Worm (Caenorhabditis elegans) whole organism, young adult: ENCODE data around the gene Y116A8C.38.
A peak's percentile ranks its signal among the peaks of the same experiment; 100 is the strongest.

Experiments used
- B0336.3 ChIP-seq: fragments of 200-800 bp; sonication (Bioruptor generic); IDR thresholded peaks from 2 replicates; pipeline ENCODE4 v1.3.6; 2022; ENCODE audit warnings: missing genetic modification characterization, missing compliant biosample characterization
- D2030.7 ChIP-seq: fragments of 200-800 bp; sonication (Bioruptor generic); IDR thresholded peaks from 2 replicates; pipeline ENCODE4 v1.3.6; 2022; ENCODE audit warnings: missing genetic modification reagents, missing genetic modification characterization, missing compliant biosample characterization
- F23B12.7 ChIP-seq: sonication (generic microtip); optimal IDR thresholded peaks from 2 replicates; lab custom pipeline; 2017; ENCODE audit warnings: missing genetic modification characterization, mild to moderate bottlenecking, missing compliant biosample characterization, antibody characterized with exemption, moderate library complexity; ENCODE audit not compliant: insufficient read depth
- F37B4.10 ChIP-seq: fragments of 200-800 bp; sonication (Bioruptor generic); IDR thresholded peaks from 2 replicates; pipeline ENCODE4 v1.3.6; 2022; ENCODE audit warnings: missing genetic modification characterization, missing compliant biosample characterization
- F55B11.4 ChIP-seq: sonication (generic microtip); optimal IDR thresholded peaks from 2 replicates; lab custom pipeline; 2016; ENCODE audit warnings: missing compliant biosample characterization, missing genetic modification characterization, borderline replicate concordance; ENCODE audit not compliant: insufficient read depth
- Y53G8AR.9 ChIP-seq: fragments of 200-800 bp; sonication (Bioruptor generic); conservative IDR thresholded peaks from 2 replicates; pipeline ENCODE4 v1.3.6; 2022; ENCODE audit warnings: missing genetic modification reagents, missing genetic modification characterization, missing compliant biosample characterization
- ZK185.1 ChIP-seq: sonication (generic microtip); optimal IDR thresholded peaks from 2 replicates; lab custom pipeline; 2016; ENCODE audit warnings: mild to moderate bottlenecking, missing genetic modification characterization, missing compliant biosample characterization; ENCODE audit not compliant: poor library complexity, severe bottlenecking
- ama-1 ChIP-seq, 3 experiments: fragments of 150-350 bp in 1 of 3; sonication (generic microtip) in 2 of 3; optimal IDR thresholded peaks; 2 replicates each; lab custom pipeline; 2014 to 2018; ENCODE audit warnings: missing biosample characterization in 2 of 3, missing genetic modification characterization in 2 of 3, missing genetic modification reagents in 2 of 3
- attf-6 ChIP-seq: fragments of 200-800 bp; sonication (Bioruptor generic); IDR thresholded peaks from 2 replicates; pipeline ENCODE4 v1.3.6; 2022; ENCODE audit warnings: missing genetic modification reagents, missing genetic modification characterization, missing compliant biosample characterization
- cebp-2 ChIP-seq: fragments of 200-800 bp; sonication (Bioruptor generic); IDR thresholded peaks from 2 replicates; pipeline ENCODE4 v1.3.6; 2022; ENCODE audit warnings: missing genetic modification characterization, missing compliant biosample characterization
- ceh-100 ChIP-seq: fragments of 200-800 bp; sonication (Bioruptor generic); IDR thresholded peaks from 2 replicates; pipeline ENCODE4 v1.3.6; 2022; ENCODE audit warnings: missing genetic modification reagents, missing genetic modification characterization, missing compliant biosample characterization
- ceh-40 ChIP-seq: fragments of 200-800 bp; sonication (Bioruptor generic); IDR thresholded peaks from 2 replicates; pipeline ENCODE4 v1.3.6; 2022; ENCODE audit warnings: missing genetic modification characterization, missing compliant biosample characterization
- ceh-58 ChIP-seq: fragments of 200-800 bp; sonication (Bioruptor generic); IDR thresholded peaks from 2 replicates; pipeline ENCODE4 v1.3.6; 2022; ENCODE audit warnings: missing genetic modification characterization, missing compliant biosample characterization
- dpl-1 ChIP-seq: fragments of 150-350 bp; optimal IDR thresholded peaks from 2 replicates; lab custom pipeline; 2014; ENCODE audit warnings: missing biosample characterization, missing genetic modification reagents, missing genetic modification characterization
- efl-1 ChIP-seq: fragments of 150-350 bp; optimal IDR thresholded peaks from 2 replicates; lab custom pipeline; 2014; ENCODE audit warnings: missing biosample characterization, missing genetic modification reagents, missing genetic modification characterization
- egrh-3 ChIP-seq: fragments of 200-800 bp; sonication (Bioruptor generic); IDR thresholded peaks from 2 replicates; pipeline ENCODE4 v1.3.6; 2022; ENCODE audit warnings: missing genetic modification reagents, missing genetic modification characterization, missing compliant biosample characterization
- ets-4 ChIP-seq: fragments of 200-800 bp; sonication (Bioruptor generic); optimal IDR thresholded peaks from 2 replicates; lab custom pipeline; 2018; ENCODE audit warnings: mild to moderate bottlenecking, missing genetic modification characterization, missing compliant biosample characterization
- him-1 ChIP-seq: sonication (generic microtip); optimal IDR thresholded peaks from 2 replicates; lab custom pipeline; 2016; ENCODE audit warnings: missing genotype, missing genetic modification reagents, missing genetic modification characterization, missing compliant biosample characterization
- hmg-1.2 ChIP-seq: fragments of 200-800 bp; sonication (Bioruptor generic); IDR thresholded peaks from 2 replicates; pipeline ENCODE4 v1.3.6; 2022; ENCODE audit warnings: missing genetic modification reagents, missing genetic modification characterization, missing compliant biosample characterization
- hrde-1 ChIP-seq: sonication (generic microtip); optimal IDR thresholded peaks from 2 replicates; lab custom pipeline; 2016; ENCODE audit warnings: missing genetic modification characterization, mild to moderate bottlenecking, missing compliant biosample characterization, moderate library complexity, missing genotype, missing genetic modification reagents, borderline replicate concordance
- lin-26 ChIP-seq: fragments of 200-800 bp; sonication (Bioruptor generic); IDR thresholded peaks from 2 replicates; pipeline ENCODE4 v1.3.6; 2022; ENCODE audit warnings: missing genetic modification reagents, missing genetic modification characterization, missing compliant biosample characterization
- lsl-1 ChIP-seq: fragments of 200-800 bp; sonication (Bioruptor generic); optimal IDR thresholded peaks from 2 replicates; lab custom pipeline; 2018; ENCODE audit warnings: mild to moderate bottlenecking, missing genetic modification characterization, moderate library complexity, missing compliant biosample characterization
- madf-8 ChIP-seq: fragments of 200-800 bp; sonication (Bioruptor generic); conservative IDR thresholded peaks from 2 replicates; pipeline ENCODE4 v1.3.6; 2022; ENCODE audit warnings: missing genetic modification reagents, missing genetic modification characterization, missing compliant biosample characterization
- nfya-1 ChIP-seq: sonication (generic microtip); optimal IDR thresholded peaks from 2 replicates; lab custom pipeline; 2017; ENCODE audit warnings: antibody characterized with exemption, missing compliant biosample characterization, missing genetic modification characterization, borderline replicate concordance; ENCODE audit not compliant: insufficient read depth
- nfyb-1 ChIP-seq: fragments of 200-800 bp; sonication (Bioruptor generic); IDR thresholded peaks from 2 replicates; pipeline ENCODE4 v1.3.6; 2022; ENCODE audit warnings: missing genetic modification reagents, missing genetic modification characterization, missing compliant biosample characterization
- nhr-80 ChIP-seq: sonication (generic microtip); optimal IDR thresholded peaks from 2 replicates; lab custom pipeline; 2016; ENCODE audit warnings: missing genetic modification characterization, missing compliant biosample characterization
- nhr-90 ChIP-seq: sonication (generic microtip); optimal IDR thresholded peaks from 2 replicates; lab custom pipeline; 2016; ENCODE audit warnings: missing genotype, mild to moderate bottlenecking, missing genetic modification characterization, missing compliant biosample characterization
- rcor-1 ChIP-seq: fragments of 200-800 bp; sonication (Bioruptor generic); IDR thresholded peaks from 2 replicates; pipeline ENCODE4 v1.3.6; 2022; ENCODE audit warnings: missing genetic modification reagents, missing genetic modification characterization, missing compliant biosample characterization
- repo-1 ChIP-seq: sonication (generic microtip); optimal IDR thresholded peaks from 2 replicates; lab custom pipeline; 2017; ENCODE audit warnings: mild to moderate bottlenecking, missing genetic modification characterization, missing compliant biosample characterization
- rpc-1 ChIP-seq, 2 experiments: fragments of 150-350 bp in 1 of 2; sonication (generic microtip) in 1 of 2; optimal IDR thresholded peaks; 2 replicates each; lab custom pipeline; 2014 to 2018; ENCODE audit warnings: missing biosample characterization in 1 of 2, missing genetic modification characterization in 1 of 2, missing genetic modification reagents in 1 of 2, missing genotype in 1 of 2
- sdz-38 ChIP-seq: sonication (generic microtip); optimal IDR thresholded peaks from 2 replicates; lab custom pipeline; 2016; ENCODE audit warnings: missing genotype, missing genetic modification characterization, missing compliant biosample characterization
- snpc-3.4 ChIP-seq: sonication (generic microtip); optimal IDR thresholded peaks from 2 replicates; lab custom pipeline; 2017; ENCODE audit warnings: missing genetic modification characterization, mild to moderate bottlenecking, missing compliant biosample characterization, antibody characterized with exemption, moderate library complexity, missing genotype, missing genetic modification reagents
- snpc-4 ChIP-seq, 5 experiments: fragments of 150-350 bp in 1 of 5; sonication (generic microtip) in 4 of 5; optimal IDR thresholded peaks; 2 replicates each; lab custom pipeline; 2014 to 2018; ENCODE audit warnings: missing genetic modification characterization in 5 of 5, missing biosample characterization in 3 of 5, antibody characterized with exemption in 2 of 5, mild to moderate bottlenecking in 2 of 5, missing compliant biosample characterization in 2 of 5, missing genotype in 2 of 5, moderate library complexity in 2 of 5, missing genetic modification reagents in 1 of 5
- zfh-2 ChIP-seq: fragments of 200-800 bp; sonication (Bioruptor generic); conservative IDR thresholded peaks from 2 replicates; pipeline ENCODE4 v1.3.6; 2022; ENCODE audit warnings: missing genetic modification reagents, missing genetic modification characterization, missing compliant biosample characterization
- ztf-6 ChIP-seq: fragments of 200-800 bp; sonication (Bioruptor generic); IDR thresholded peaks from 2 replicates; pipeline ENCODE4 v1.3.6; 2022; ENCODE audit warnings: missing genetic modification reagents, missing genetic modification characterization, missing compliant biosample characterization

Y116A8C.38 gene

DNA sequence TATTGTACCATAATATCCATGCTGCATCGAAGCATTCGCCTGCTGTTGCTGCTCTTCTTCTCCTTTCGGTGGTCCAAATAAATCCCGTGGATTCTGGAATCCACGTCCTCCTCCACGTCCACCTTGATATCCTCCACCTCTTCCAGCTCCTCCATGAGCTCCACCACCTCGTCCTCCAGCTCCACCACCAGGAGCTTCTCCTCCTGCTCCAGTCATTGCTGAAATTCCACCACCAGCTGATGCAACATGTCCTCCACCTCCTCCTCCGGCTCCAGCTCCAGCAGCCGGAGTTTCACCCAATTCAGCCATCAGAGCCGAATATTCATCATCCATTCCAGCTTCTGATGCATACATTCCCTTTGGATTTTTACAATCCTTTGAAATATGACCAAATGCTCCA is 25.8 kb upstream of the Y116A8C.38 start:
- peak; percentile 39 for TF ChIP-seq repo-1 (tag; lab: Kevin White, UChicago)
- peak; percentile 81 for TF ChIP-seq zfh-2 (GFP tag; lab: Robert Waterston, UW)
- TF ChIP-seq egrh-3 (GFP tag; lab: Robert Waterston, UW), result peak; percentile 70; the same call in 1 of the 2 replicates
- 0 out of 2 replicates have a peak, but pooled peaks have one; percentile 22 for TF ChIP-seq cebp-2
- no peak for TF ChIP-seq nfya-1 (tag; lab: Kevin White, UChicago)

DNA sequence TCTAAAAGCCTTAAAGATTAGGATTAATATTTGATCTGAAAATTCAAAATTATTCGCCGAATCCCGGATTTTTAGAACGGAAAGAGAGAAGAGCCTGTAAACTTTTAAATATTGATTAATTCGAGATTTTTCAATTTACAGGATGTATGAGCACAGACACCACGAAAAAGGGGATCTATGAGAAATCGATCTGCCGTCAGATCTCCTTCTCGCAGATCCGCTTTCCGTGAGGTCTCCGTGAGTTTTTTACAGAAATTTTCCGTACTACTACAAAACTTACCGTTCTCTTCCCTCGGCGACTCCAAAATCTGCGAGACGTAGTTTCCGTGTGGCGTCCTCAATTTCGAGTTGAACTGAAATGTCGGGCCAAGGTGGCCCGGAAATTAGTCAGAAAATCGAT is 23.1 kb upstream of the Y116A8C.38 start:
- TF ChIP-seq him-1 (tag; lab: Kevin White, UChicago) (no peak), sdz-38 (tag; lab: Kevin White, UChicago) (no peak), ztf-6 (GFP tag; lab: Robert Waterston, UW) (no peak), efl-1 (no peak), hmg-1.2 (GFP tag; lab: Robert Waterston, UW) (no peak), F37B4.10 (GFP tag; lab: Robert Waterston, UW) (no peak), ama-1 (optimal IDR thresholded peaks at IDR 0.05; lab: Kevin White, UChicago) (no peak), ama-1 (GFP tag; optimal IDR thresholded peaks at IDR 0.05; lab: Kevin White, UChicago) (no peak), nhr-80 (tag; lab: Kevin White, UChicago) (no peak), rpc-1 (optimal IDR thresholded peaks at IDR 0.05; lab: Kevin White, UChicago) (no peak), rpc-1 (tag; optimal IDR thresholded peaks at IDR 0.05; lab: Kevin White, UChicago) (no peak), F55B11.4 (tag; lab: Kevin White, UChicago) (no peak), nhr-90 (tag; lab: Kevin White, UChicago) (no peak), F23B12.7 (no peak), ZK185.1 (tag; lab: Kevin White, UChicago) (no peak), rcor-1 (no peak), snpc-4 (GFP tag; optimal IDR thresholded peaks at IDR 0.05; lab: Kevin White, UChicago) (no peak), snpc-4 (tag; optimal IDR thresholded peaks at IDR 0.05; lab: Kevin White, UChicago) (peak in 1 of 4 experiments; percentile 6), lsl-1 (no peak), attf-6 (0 out of 2 replicates have a peak, but pooled peaks have one; percentile 12), ceh-100 (GFP tag; lab: Robert Waterston, UW) (peak; percentile 74), ceh-58 (GFP tag; lab: Robert Waterston, UW) (no peak), hrde-1 (tag; lab: Kevin White, UChicago) (no peak), B0336.3 (GFP tag; lab: Robert Waterston, UW) (no peak), ceh-40 (GFP tag; lab: Robert Waterston, UW) (no peak), snpc-3.4 (tag; lab: Kevin White, UChicago) (no peak), madf-8 (no peak), ets-4 (GFP tag; lab: Kevin White, UChicago) (no peak), Y53G8AR.9 (GFP tag; lab: Robert Waterston, UW) (0 out of 2 replicates have a peak, but pooled peaks have one; percentile 8), nfyb-1 (no peak), dpl-1 (no peak), D2030.7 (GFP tag; lab: Robert Waterston, UW) (peak; percentile 29; the same call in 1 of the 2 replicates), lin-26 (GFP tag; lab: Robert Waterston, UW) (no peak), nfya-1 (tag; lab: Kevin White, UChicago) (no peak)

DNA sequence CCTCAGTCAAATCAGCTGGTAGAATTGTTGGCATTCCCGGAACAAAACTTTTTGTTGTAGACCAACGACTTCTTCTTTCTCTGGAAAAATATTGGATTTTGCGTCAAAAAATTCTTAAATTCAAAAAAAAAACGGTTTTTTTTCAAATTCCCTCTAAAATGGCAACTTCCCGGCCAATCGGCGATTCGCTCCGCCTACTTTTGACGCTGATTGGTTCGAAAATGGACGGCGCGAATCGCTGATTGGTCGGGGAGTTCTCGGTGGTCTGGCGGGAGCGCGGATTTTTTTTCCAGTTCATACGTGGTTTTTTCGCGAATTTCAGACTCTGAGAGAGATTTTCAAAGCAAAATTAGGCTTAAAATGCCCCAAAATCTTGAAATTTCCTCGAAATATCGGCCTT is 22.5 kb upstream of the Y116A8C.38 start:
- TF ChIP-seq snpc-3.4 (tag; lab: Kevin White, UChicago), result no peak
- TF ChIP-seq nfyb-1, result peak; percentile 63; the same call in 1 of the 2 replicates
